Worm (Caenorhabditis elegans): ENCODE measurements around the gene xpo-3.

The xpo-3 gene

ce11 chrIV:7881726-7882125, 42.1 kb downstream of the xpo-3 start, which contains the start of gene atic-1:
Gene atic-1 (plus strand): TSS chrIV:7882026.
- no peak for TF ChIP-seq ceh-31 (tag; optimal IDR thresholded peaks at IDR 0.05)
- TF ChIP-seq hlh-30 (tag; optimal IDR thresholded peaks at IDR 0.05; ENCODE audit: insufficient read depth): no peak
- no peak for TF ChIP-seq unc-86 (tag; optimal IDR thresholded peaks at IDR 0.05)
- no peak for TF ChIP-seq ceh-6 (GFP tag; optimal IDR thresholded peaks at IDR 0.05)
- no peak for TF ChIP-seq ceh-2 (tag; optimal IDR thresholded peaks at IDR 0.05)
- no peak for TF ChIP-seq unc-42 (tag; optimal IDR thresholded peaks at IDR 0.05)
- no peak for TF ChIP-seq hlh-15 (tag; optimal IDR thresholded peaks at IDR 0.05)
- no peak for TF ChIP-seq ceh-30 (tag; optimal IDR thresholded peaks at IDR 0.05)

DNA sequence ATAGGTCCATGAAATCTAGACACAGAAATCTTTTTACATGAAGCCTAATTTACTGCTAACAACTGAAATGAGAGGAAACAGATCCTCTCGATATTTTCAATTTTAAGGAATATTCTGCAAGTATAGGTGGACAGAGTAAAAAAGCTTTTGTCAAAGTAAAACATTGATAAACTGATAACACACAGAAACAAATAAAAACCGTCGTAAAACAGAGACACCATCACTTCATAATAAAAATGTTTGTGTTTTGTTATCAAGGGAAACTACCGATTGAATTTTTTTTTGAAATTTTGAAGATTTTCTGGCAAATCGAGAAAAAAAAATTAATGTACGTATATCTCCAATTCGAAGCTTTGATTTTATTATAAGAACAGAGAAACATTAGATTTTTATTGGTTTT, 42.7 kb downstream of the xpo-3 start:
- TF ChIP-seq ama-1 (optimal IDR thresholded peaks at IDR 0.05) (no peak), ets-4 (tag; optimal IDR thresholded peaks at IDR 0.05) (no peak)

DNA sequence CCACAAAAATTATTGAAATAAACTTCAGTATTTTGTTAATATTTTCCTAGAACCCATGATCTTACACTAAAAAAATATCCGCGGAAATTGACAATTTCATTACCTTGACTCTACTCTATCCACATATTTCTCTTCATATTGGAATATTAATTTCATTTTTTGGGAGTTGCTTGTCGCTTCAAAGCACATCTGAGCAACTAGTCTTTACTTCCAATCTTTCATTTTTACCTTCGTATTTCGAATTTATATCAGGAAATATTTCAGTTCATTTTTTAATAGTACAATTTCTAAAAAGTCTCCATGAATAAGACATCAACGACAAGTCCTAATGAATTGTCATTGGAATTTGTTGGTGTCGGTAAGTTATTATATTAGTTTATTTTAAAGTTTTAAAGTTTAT, 44.8 kb downstream of the xpo-3 start, which contains the start of gene srt-73:
srt-73 (plus strand) TSS at position 301 of the 400 bp plus-strand sequence.
- TF ChIP-seq ceh-19 (GFP tag; optimal IDR thresholded peaks at IDR 0.05): no peak
- no peak for TF ChIP-seq tbx-7 (tag; optimal IDR thresholded peaks at IDR 0.05)
- TF ChIP-seq ttx-3 (tag; optimal IDR thresholded peaks at IDR 0.05): no peak
- TF ChIP-seq ceh-22 (tag; optimal IDR thresholded peaks at IDR 0.05): no peak

- TF ChIP-seq ceh-14 (tag; optimal IDR thresholded peaks at IDR 0.05): no peak
- TF ChIP-seq C38D4.7 (GFP tag; optimal IDR thresholded peaks at IDR 0.05): no peak
- TF ChIP-seq pag-3 (tag; optimal IDR thresholded peaks at IDR 0.05; ENCODE audit: borderline replicate concordance): no peak
- TF ChIP-seq F13H6.1 (tag; optimal IDR thresholded peaks at IDR 0.05): no peak
- no peak for TF ChIP-seq syd-9 (tag; optimal IDR thresholded peaks at IDR 0.05)
- TF ChIP-seq ceh-22 (tag; optimal IDR thresholded peaks at IDR 0.05): no peak
- TF ChIP-seq elt-4 (tag; optimal IDR thresholded peaks at IDR 0.05): no peak
- no peak for TF ChIP-seq ceh-18 (tag; optimal IDR thresholded peaks at IDR 0.05)
- no peak for TF ChIP-seq pat-9 (tag; optimal IDR thresholded peaks at IDR 0.05)
- no peak for TF ChIP-seq Y22D7AL.16 (tag; optimal IDR thresholded peaks at IDR 0.05)
- TF ChIP-seq zip-5 (tag; optimal IDR thresholded peaks at IDR 0.05): no peak
- TF ChIP-seq gmeb-2 (tag; optimal IDR thresholded peaks at IDR 0.05): no peak
- no peak for TF ChIP-seq elt-2 (tag; optimal IDR thresholded peaks at IDR 0.05)
- no peak for TF ChIP-seq ama-1 (optimal IDR thresholded peaks at IDR 0.05)
- TF ChIP-seq unc-86 (tag; optimal IDR thresholded peaks at IDR 0.05): no peak
- TF ChIP-seq ceh-45 (GFP tag; IDR thresholded peaks at IDR 0.05): no peak
- no peak for TF ChIP-seq ceh-30 (tag; optimal IDR thresholded peaks at IDR 0.05)
- no peak for TF ChIP-seq ceh-6 (GFP tag; optimal IDR thresholded peaks at IDR 0.05)
- no peak for TF ChIP-seq hlh-15 (tag; optimal IDR thresholded peaks at IDR 0.05)
- no peak for TF ChIP-seq dve-1 (tag; optimal IDR thresholded peaks at IDR 0.05)
Measured at ce11 chrIV:7877781-7878180, 46.1 kb downstream of the xpo-3 start, which contains the start of gene kin-26. Gene kin-26 (minus strand): TSS chrIV:7877881.

DNA sequence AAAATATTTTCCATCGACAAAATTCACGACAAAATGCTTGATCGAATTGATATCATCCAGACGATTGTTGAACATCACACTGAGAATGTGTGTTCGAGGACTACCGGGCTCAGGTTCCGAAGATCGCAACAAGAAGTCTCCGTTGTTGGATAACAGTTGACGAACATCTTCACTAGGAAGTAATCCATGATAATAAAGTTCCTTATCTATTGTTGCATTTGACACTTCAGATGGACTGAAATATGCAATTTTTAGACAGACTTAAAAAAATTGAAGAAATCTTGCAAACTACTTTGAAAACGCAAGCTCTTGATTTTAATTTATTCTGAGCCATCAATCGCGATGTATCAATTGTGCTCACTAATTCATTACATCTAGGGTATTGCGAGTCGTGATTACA, 46.6 kb downstream of the xpo-3 start:
- no peak for TF ChIP-seq fkh-10 (GFP tag; optimal IDR thresholded peaks at IDR 0.05)
- no peak for TF ChIP-seq rnt-1 (tag; optimal IDR thresholded peaks at IDR 0.05)
- no peak for TF ChIP-seq unc-42 (tag; optimal IDR thresholded peaks at IDR 0.05)
- TF ChIP-seq K02D7.2 (tag; optimal IDR thresholded peaks at IDR 0.05): no peak
- TF ChIP-seq ceh-22 (tag; optimal IDR thresholded peaks at IDR 0.05): no peak
- TF ChIP-seq madf-2 (tag; optimal IDR thresholded peaks at IDR 0.05): no peak
- TF ChIP-seq nhr-11 (tag; optimal IDR thresholded peaks at IDR 0.05): no peak
- no peak for TF ChIP-seq ttx-3 (tag; optimal IDR thresholded peaks at IDR 0.05)
- no peak for TF ChIP-seq elt-4 (tag; optimal IDR thresholded peaks at IDR 0.05)
- TF ChIP-seq hlh-13 (GFP tag; optimal IDR thresholded peaks at IDR 0.05): no peak
- TF ChIP-seq C08G9.2 (tag; optimal IDR thresholded peaks at IDR 0.05): no peak
- TF ChIP-seq ceh-19 (GFP tag; optimal IDR thresholded peaks at IDR 0.05): no peak
- no peak for TF ChIP-seq ceh-48 (tag; optimal IDR thresholded peaks at IDR 0.05)
- TF ChIP-seq ets-4 (tag; optimal IDR thresholded peaks at IDR 0.05): no peak
- TF ChIP-seq ceh-6 (GFP tag; optimal IDR thresholded peaks at IDR 0.05): no peak
- TF ChIP-seq unc-3 (GFP tag; conservative IDR thresholded peaks at IDR 0.05): no peak
- no peak for TF ChIP-seq unc-3 (tag; optimal IDR thresholded peaks at IDR 0.05)
- no peak for TF ChIP-seq ceh-18 (tag; optimal IDR thresholded peaks at IDR 0.05)
- TF ChIP-seq unc-55 (GFP tag; optimal IDR thresholded peaks at IDR 0.05): no peak
- no peak for TF ChIP-seq ceh-14 (tag; optimal IDR thresholded peaks at IDR 0.05)
- no peak for TF ChIP-seq mec-3 (tag; optimal IDR thresholded peaks at IDR 0.05; ENCODE audit: borderline replicate concordance)

Data from whole organism, late embryonic.